Worm (Caenorhabditis elegans) whole organism, young adult: ENCODE measurements around the gene glp-1.

Experiments used
- ama-1 ChIP-seq, 3 experiments: fragments of 150-350 bp in 1 of 3; sonication (generic microtip) in 2 of 3; optimal IDR thresholded peaks; 2 replicates each; lab custom pipeline; 2014 to 2018; ENCODE audit warnings: missing biosample characterization in 2 of 3, missing genetic modification characterization in 2 of 3, missing genetic modification reagents in 2 of 3
- lin-40 ChIP-seq: sonication (generic microtip); optimal IDR thresholded peaks from 2 replicates; lab custom pipeline; 2016; ENCODE audit warnings: missing genetic modification characterization, mild to moderate bottlenecking, missing compliant biosample characterization, missing genotype, missing genetic modification reagents
- mes-4 ChIP-seq: sonication (generic microtip); optimal IDR thresholded peaks from 2 replicates; lab custom pipeline; 2016; ENCODE audit warnings: missing genotype, missing genetic modification characterization, missing compliant biosample characterization
- nfya-2 ChIP-seq: fragments of 200-800 bp; sonication (Bioruptor generic); IDR thresholded peaks from 2 replicates; pipeline ENCODE4 v1.3.6; 2022; ENCODE audit warnings: missing genetic modification reagents, missing genetic modification characterization, missing compliant biosample characterization

- TF ChIP-seq lin-40 (tag; lab: Kevin White, UChicago) = no peak
- TF ChIP-seq mes-4 (tag; lab: Kevin White, UChicago) = no peak
- no peak for TF ChIP-seq ama-1 (optimal IDR thresholded peaks at IDR 0.05; lab: Kevin White, UChicago)
- TF ChIP-seq ama-1 (GFP tag; optimal IDR thresholded peaks at IDR 0.05; lab: Kevin White, UChicago) = no peak
- TF ChIP-seq nfya-2 = no peak
Measured at ce11 chrIII:9045838-9046237, 46.2 kb upstream of the glp-1 start, which contains the start of gene R107.2.
